Worm (Caenorhabditis elegans): Measurements from ENCODE around the gene flh-2.

ce11 chrIII:4951210-4951609 lies 714 bp upstream of the flh-2 start:
- TF ChIP-seq skn-1 (tag; optimal IDR thresholded peaks at IDR 0.05) (no peak), zag-1 (tag; optimal IDR thresholded peaks at IDR 0.05) (no peak), lin-15B (tag; optimal IDR thresholded peaks at IDR 0.05) (no peak)

Measured in whole organism, L1 larva.